Fruit fly (Drosophila melanogaster): ENCODE measurements around the gene CG3061.

CG3061 gene

dm6 chr3R:14062869-14063543 is 30.8 kb downstream of the CG3061 start (continued):
- TF ChIP-seq zfh2 (GFP tag; optimal IDR thresholded peaks at IDR 0.05) (no peak), tio (GFP tag; optimal IDR thresholded peaks at IDR 0.05) (no peak), chm (GFP tag; IDR thresholded peaks at IDR 0.05) (no peak), shn (GFP tag; optimal IDR thresholded peaks at IDR 0.05) (no peak), br (optimal IDR thresholded peaks at IDR 0.05) (no peak), Oaz (GFP tag; IDR thresholded peaks at IDR 0.05) (no peak), HmgZ (tag; optimal IDR thresholded peaks at IDR 0.05) (no peak), CG13424 (tag; optimal IDR thresholded peaks at IDR 0.05) (no peak), CG12769 (tag; optimal IDR thresholded peaks at IDR 0.05) (peak; percentile 70)

dm6 chr3R:14064158-14064969 is 32.2 kb downstream of the CG3061 start:
- peak; percentile 41 for TF ChIP-seq gro (GFP tag; optimal IDR thresholded peaks at IDR 0.05)
- peak; percentile 44 for TF ChIP-seq mirr (GFP tag; optimal IDR thresholded peaks at IDR 0.05)
- peak; percentile 0 for TF ChIP-seq run (tag; optimal IDR thresholded peaks at IDR 0.05)
- peak; percentile 21 for TF ChIP-seq CG15514 (GFP tag; optimal IDR thresholded peaks at IDR 0.05)
- TF ChIP-seq sd (tag; optimal IDR thresholded peaks at IDR 0.05), result peak; percentile 75
- TF ChIP-seq CG12071 (GFP tag; optimal IDR thresholded peaks at IDR 0.05), result peak; percentile 4
- no peak for TF ChIP-seq CG12219 (GFP tag; optimal IDR thresholded peaks at IDR 0.05)
- peak; percentile 60 for TF ChIP-seq sqz (GFP tag; optimal IDR thresholded peaks at IDR 0.05)
- no peak for TF ChIP-seq Fer1 (GFP tag; optimal IDR thresholded peaks at IDR 0.05)
- 0 out of 3 replicates have a peak, but pooled peaks have one; percentile 20 for TF ChIP-seq CG11695 (GFP tag; IDR thresholded peaks at IDR 0.05)
- TF ChIP-seq yki (optimal IDR thresholded peaks at IDR 0.05), result no peak
- no peak for TF ChIP-seq B-H1 (GFP tag; IDR thresholded peaks at IDR 0.05)
- TF ChIP-seq Deaf1 (tag; optimal IDR thresholded peaks at IDR 0.05), result peak; percentile 96
- peak; percentile 2 for TF ChIP-seq bcd (GFP tag; optimal IDR thresholded peaks at IDR 0.05)
- peak; percentile 34 for TF ChIP-seq zen (tag; optimal IDR thresholded peaks at IDR 0.05)
- peak; percentile 3 for TF ChIP-seq lilli (GFP tag; optimal IDR thresholded peaks at IDR 0.05)
- peak; percentile 58 for TF ChIP-seq exex (tag; optimal IDR thresholded peaks at IDR 0.05)
- peak in 1 of 2 experiments; percentile 76 for TF ChIP-seq Pdp1 (GFP tag; optimal IDR thresholded peaks at IDR 0.05)
- peak; percentile 6 for TF ChIP-seq kah (GFP tag; optimal IDR thresholded peaks at IDR 0.05)
- no peak for TF ChIP-seq ap (GFP tag; IDR thresholded peaks at IDR 0.05)
- TF ChIP-seq CG3163 (GFP tag; optimal IDR thresholded peaks at IDR 0.05), result peak; percentile 75
- peak in 1 of 2 experiments; percentile 14 for TF ChIP-seq Eip74EF (GFP tag; optimal IDR thresholded peaks at IDR 0.05)
- TF ChIP-seq ci (GFP tag; IDR thresholded peaks at IDR 0.05), result 0 out of 3 replicates have a peak, but pooled peaks have one; percentile 19
- TF ChIP-seq Rfx (GFP tag; IDR thresholded peaks at IDR 0.05), result peak; percentile 23; the same call in 1 of the 2 replicates
- TF ChIP-seq Trl (optimal IDR thresholded peaks at IDR 0.05), result peak; percentile 20 to 72
- TF ChIP-seq Trl (GFP tag; optimal IDR thresholded peaks at IDR 0.05), result no peak
- peak; percentile 29 for TF ChIP-seq CG5180 (GFP tag; optimal IDR thresholded peaks at IDR 0.05)
- peak; percentile 20 for TF ChIP-seq cwo (GFP tag; optimal IDR thresholded peaks at IDR 0.05)
- peak; percentile 49 for TF ChIP-seq Med (GFP tag)
- TF ChIP-seq Vsx1 (GFP tag; optimal IDR thresholded peaks at IDR 0.05), result no peak
- 0 out of 3 replicates have a peak, but pooled peaks have one; percentile 32 for TF ChIP-seq row (GFP tag; IDR thresholded peaks at IDR 0.05)
- TF ChIP-seq CG7839 (tag; optimal IDR thresholded peaks at IDR 0.05), result no peak
- peak; percentile 26; the same call in 1 of the 2 replicates for TF ChIP-seq CG32532 (GFP tag; IDR thresholded peaks at IDR 0.05)
- TF ChIP-seq CG9727 (GFP tag; optimal IDR thresholded peaks at IDR 0.05), result no peak
- TF ChIP-seq chinmo (GFP tag; IDR thresholded peaks at IDR 0.05; ENCODE audit: partially characterized antibody), result 0 out of 4 replicates have a peak, but pooled peaks have one; percentile 46
- TF ChIP-seq CG34376 (GFP tag; optimal IDR thresholded peaks at IDR 0.05), result peak; percentile 45
- no peak for TF ChIP-seq ems (GFP tag; optimal IDR thresholded peaks at IDR 0.05)
- TF ChIP-seq Oli (tag; optimal IDR thresholded peaks at IDR 0.05), result no peak
